Worm (Caenorhabditis elegans): ENCODE data around the gene srlf-5.
A peak's percentile ranks its signal among the peaks of the same experiment; 100 is the strongest.

Gene srlf-5

ce11 chrIV:12946488-12946887 lies 19.9 kb upstream of the srlf-5 start, which contains the start of gene F55G11.1:
F55G11.1 (minus strand) TSS chrIV:12946588.
- no peak for TF ChIP-seq nhr-25 (tag; optimal IDR thresholded peaks at IDR 0.05)
- TF ChIP-seq ceh-28 (tag; optimal IDR thresholded peaks at IDR 0.05), result no peak
- no peak for TF ChIP-seq jun-1 (tag; optimal IDR thresholded peaks at IDR 0.05)
- TF ChIP-seq ama-1 (optimal IDR thresholded peaks at IDR 0.05), result no peak
- no peak for TF ChIP-seq nhr-77 (tag; optimal IDR thresholded peaks at IDR 0.05)
- no peak for TF ChIP-seq elt-3 (tag; optimal IDR thresholded peaks at IDR 0.05)
- no peak for TF ChIP-seq ceh-82 (tag; optimal IDR thresholded peaks at IDR 0.05)
- TF ChIP-seq nhr-237 (tag; optimal IDR thresholded peaks at IDR 0.05), result no peak
- TF ChIP-seq hmg-11 (tag; optimal IDR thresholded peaks at IDR 0.05), result no peak

ce11 chrIV:12942633-12943032 lies 16.1 kb upstream of the srlf-5 start, which contains the start of gene dct-19:
dct-19 (plus strand) TSS chrIV:12942933.
- TF ChIP-seq ceh-9 (tag; optimal IDR thresholded peaks at IDR 0.05), result no peak

ce11 chrIV:12941254-12941653 lies 14.7 kb upstream of the srlf-5 start, which contains the start of gene dod-24:
dod-24 (minus strand) TSS chrIV:12941354.
- TF ChIP-seq ama-1 (optimal IDR thresholded peaks at IDR 0.05) (no peak), elt-2 (tag; optimal IDR thresholded peaks at IDR 0.05) (peak; percentile 5)

ce11 chrIV:12936221-12936776 lies 9.8 kb upstream of the srlf-5 start, which contains the start of the genes cld-1 and dod-21:
cld-1 (minus strand) TSS chrIV:12936271.
dod-21 (plus strand) TSS chrIV:12936738.
- TF ChIP-seq nhr-43 (tag; optimal IDR thresholded peaks at IDR 0.05; ENCODE audit: poor library complexity, severe bottlenecking) (no peak), nfya-1 (tag; optimal IDR thresholded peaks at IDR 0.05; ENCODE audit: insufficient read depth) (peak; percentile 8), elt-2 (tag; optimal IDR thresholded peaks at IDR 0.05) (peak; percentile 98), pqm-1 (tag; optimal IDR thresholded peaks at IDR 0.05) (peak; percentile 49)

- TF ChIP-seq snpc-4 (tag; optimal IDR thresholded peaks at IDR 0.05) (no peak), sea-2 (GFP tag; optimal IDR thresholded peaks at IDR 0.05) (no peak), tbx-2 (tag; optimal IDR thresholded peaks at IDR 0.05) (no peak), aly-2 (tag; optimal IDR thresholded peaks at IDR 0.05) (no peak), nhr-76 (tag; optimal IDR thresholded peaks at IDR 0.05) (no peak), nhr-12 (tag; optimal IDR thresholded peaks at IDR 0.05) (no peak), nhr-23 (tag; optimal IDR thresholded peaks at IDR 0.05) (no peak), zag-1 (tag; optimal IDR thresholded peaks at IDR 0.05) (no peak), nhr-237 (tag; optimal IDR thresholded peaks at IDR 0.05) (no peak), unc-62 (GFP tag; optimal IDR thresholded peaks at IDR 0.05) (no peak), nfya-1 (tag; optimal IDR thresholded peaks at IDR 0.05; ENCODE audit: insufficient read depth) (no peak), mml-1 (tag; optimal IDR thresholded peaks at IDR 0.05) (no peak), ama-1 (optimal IDR thresholded peaks at IDR 0.05) (no peak), unc-39 (tag; optimal IDR thresholded peaks at IDR 0.05) (no peak), nhr-28 (tag; optimal IDR thresholded peaks at IDR 0.05) (no peak), hmg-11 (tag; optimal IDR thresholded peaks at IDR 0.05) (no peak), nhr-25 (tag; optimal IDR thresholded peaks at IDR 0.05) (no peak), skn-1 (tag; optimal IDR thresholded peaks at IDR 0.05) (no peak), daf-12 (tag; optimal IDR thresholded peaks at IDR 0.05) (no peak)
Measured at ce11 chrIV:12924332-12924731, 2.2 kb downstream of the srlf-5 start, which contains the start of gene srlf-4. srlf-4 (minus strand) TSS chrIV:12924432.

ce11 chrIV:12921027-12921426 lies 5.5 kb downstream of the srlf-5 start, which contains the start of gene C32H11.4:
C32H11.4 (plus strand) TSS chrIV:12921264.
- no peak for TF ChIP-seq mdl-1 (tag; optimal IDR thresholded peaks at IDR 0.05)
- TF ChIP-seq mml-1 (tag; optimal IDR thresholded peaks at IDR 0.05), result no peak
- TF ChIP-seq elt-2 (tag; optimal IDR thresholded peaks at IDR 0.05), result peak; percentile 85
- peak; percentile 69 for TF ChIP-seq pqm-1 (tag; optimal IDR thresholded peaks at IDR 0.05)
- no peak for TF ChIP-seq ceh-28 (tag; optimal IDR thresholded peaks at IDR 0.05)

- TF ChIP-seq skn-1 (tag; optimal IDR thresholded peaks at IDR 0.05), result peak; percentile 33
- no peak for TF ChIP-seq nfya-1 (tag; optimal IDR thresholded peaks at IDR 0.05; ENCODE audit: insufficient read depth)
- TF ChIP-seq pqm-1 (tag; optimal IDR thresholded peaks at IDR 0.05), result peak; percentile 52
- no peak for TF ChIP-seq jun-1 (tag; optimal IDR thresholded peaks at IDR 0.05)
Measured at ce11 chrIV:12920553-12920952, 6.0 kb downstream of the srlf-5 start.

Data from whole organism, L3 larva.